Fruit fly (Drosophila melanogaster) whole organism, larva: ENCODE measurements around the gene Mip.

Experiments used
- noc ChIP-seq: fragments of 200-800 bp; sonication (Bioruptor generic); optimal IDR thresholded peaks from 3 replicates; lab custom pipeline; 2019; ENCODE audit warnings: missing biosample characterization, mild to moderate bottlenecking, missing genetic modification characterization, moderate library complexity

Gene Mip

DNA sequence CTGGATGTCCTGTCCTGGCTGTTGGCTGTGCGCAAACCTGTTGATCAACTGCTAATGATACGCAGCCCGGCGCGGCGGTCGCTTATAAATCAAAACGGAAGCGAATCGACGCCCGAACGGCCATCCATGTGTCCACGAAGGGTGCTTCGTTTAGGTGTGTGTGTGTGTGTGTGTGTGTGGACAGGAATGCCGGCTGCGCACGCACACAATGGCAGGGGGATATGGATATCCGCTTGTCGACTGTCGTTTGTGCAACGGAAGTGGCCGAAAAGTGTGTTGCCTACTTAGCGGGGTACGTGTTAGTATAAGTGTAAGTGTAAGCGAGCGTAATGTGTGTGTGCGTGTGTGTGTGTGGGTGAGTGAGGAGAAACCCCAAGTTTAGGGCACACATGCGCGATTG is at the start of gene Mip:
TSS of gene Mip (minus strand) at position 63 of the 400 bp plus-strand sequence.
- no peak for TF ChIP-seq noc (tag; lab: Kevin White, UChicago)

- TF ChIP-seq noc (tag; lab: Kevin White, UChicago), result no peak
Observed at dm6 chr3L:17399014-17399413, 49.5 kb upstream of the Mip start.

- no peak for TF ChIP-seq noc (tag; lab: Kevin White, UChicago)
Observed at dm6 chr3L:17394435-17395017, 45.1 kb upstream of the Mip start.

DNA sequence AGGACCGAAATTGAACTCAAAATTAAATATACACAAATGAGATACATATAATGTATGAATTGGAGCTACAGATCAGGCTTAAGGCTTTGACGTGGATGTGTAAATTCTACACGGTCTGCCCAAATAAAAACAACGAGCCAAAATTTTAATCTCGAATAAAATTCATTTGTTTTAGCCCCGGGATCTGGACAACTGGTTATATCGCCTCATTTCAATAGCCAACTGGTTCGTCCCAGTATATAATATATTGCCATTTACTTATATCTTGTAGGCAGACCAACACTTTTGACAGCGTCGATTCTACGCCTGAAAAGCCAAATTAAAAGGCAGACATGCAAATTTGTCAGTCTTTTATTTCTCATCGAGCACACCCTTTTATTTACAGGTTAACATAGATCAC is 43.6 kb upstream of the Mip start:
- no peak for TF ChIP-seq noc (tag; lab: Kevin White, UChicago)

DNA sequence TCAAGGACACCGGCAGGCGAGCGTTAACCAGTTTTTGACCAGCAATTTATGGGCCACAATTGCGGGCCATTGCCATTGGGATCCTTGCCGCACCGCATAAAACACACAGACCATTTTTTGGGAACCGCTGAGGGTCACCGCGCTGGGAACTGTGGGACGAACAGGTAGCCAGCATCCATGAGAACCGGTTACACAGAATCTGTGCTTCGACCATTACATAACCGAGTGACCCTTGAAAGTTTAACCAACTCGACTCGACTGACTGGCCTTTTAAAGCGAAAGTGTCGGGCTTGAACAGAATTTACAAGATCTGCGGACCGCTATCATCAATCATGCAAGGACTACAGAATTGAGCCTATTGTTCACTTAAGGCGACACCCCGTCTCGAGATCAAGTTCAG is 42.9 kb upstream of the Mip start:
- no peak for TF ChIP-seq noc (tag; lab: Kevin White, UChicago)

DNA sequence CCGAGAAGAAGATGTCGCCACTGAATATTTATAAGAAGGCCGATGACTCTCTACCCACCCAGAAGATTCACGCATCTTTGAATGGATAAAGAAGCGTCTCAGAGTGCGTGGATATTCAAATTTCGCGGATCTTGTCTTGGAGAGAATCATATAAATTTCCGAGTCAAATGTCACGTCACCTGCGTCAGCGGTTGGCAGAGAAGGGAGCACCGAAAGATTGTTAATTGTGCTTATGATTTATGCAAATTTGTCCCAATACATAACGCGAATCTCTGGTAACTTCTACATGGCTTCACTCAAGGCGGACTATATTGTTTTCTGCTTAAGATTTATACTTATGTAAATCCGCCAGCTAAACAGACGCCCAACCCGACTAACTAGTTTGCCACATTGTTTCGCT is 41.7 kb upstream of the Mip start:
- no peak for TF ChIP-seq noc (tag; lab: Kevin White, UChicago)

DNA sequence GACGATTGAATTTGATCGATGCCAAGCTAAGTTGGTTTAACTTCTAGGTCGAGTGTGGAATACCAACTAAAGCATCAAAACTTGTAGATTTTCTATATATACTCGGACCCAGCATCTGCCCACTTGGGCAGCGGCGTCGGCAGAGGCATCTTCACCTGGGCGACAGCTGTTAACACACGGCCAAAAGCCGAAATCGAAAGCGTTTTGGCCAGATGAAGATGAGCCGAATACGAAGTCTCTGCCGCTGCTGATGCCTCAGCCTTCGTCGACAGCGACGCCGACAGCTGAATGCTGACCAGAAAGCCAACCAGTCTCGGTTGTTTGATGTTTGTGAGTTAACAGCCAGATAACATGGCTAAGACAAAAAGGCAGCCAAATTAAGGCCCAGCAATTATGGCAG is 39.4 kb upstream of the Mip start, which contains the start of gene CG13731:
TSS of gene CG13731 (minus strand) at position 62 of the 400 bp plus-strand sequence.
- TF ChIP-seq noc (tag; lab: Kevin White, UChicago), result no peak

- no peak for TF ChIP-seq noc (tag; lab: Kevin White, UChicago)
Observed at dm6 chr3L:17386612-17387382, 37.3 kb upstream of the Mip start.

DNA sequence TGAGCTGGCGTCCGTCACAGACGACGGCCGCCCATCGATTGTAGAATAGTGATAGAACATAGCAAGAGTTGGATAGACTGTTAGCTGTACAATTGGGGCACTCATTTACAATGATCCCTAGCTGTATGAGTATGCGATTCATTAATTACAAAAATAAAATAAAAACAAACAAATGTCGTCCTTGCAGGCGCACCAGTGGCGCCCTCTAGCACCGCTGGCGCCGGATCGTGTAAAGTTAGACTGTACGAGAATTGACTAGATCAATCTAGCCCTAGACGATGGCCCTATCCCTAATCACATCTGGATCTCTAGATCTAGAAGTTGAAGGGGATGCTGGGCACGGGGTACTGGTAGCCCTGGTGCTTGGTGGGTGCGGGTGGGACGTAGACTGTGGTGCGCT is 34.2 kb upstream of the Mip start:
- no peak for TF ChIP-seq noc (tag; lab: Kevin White, UChicago)

DNA sequence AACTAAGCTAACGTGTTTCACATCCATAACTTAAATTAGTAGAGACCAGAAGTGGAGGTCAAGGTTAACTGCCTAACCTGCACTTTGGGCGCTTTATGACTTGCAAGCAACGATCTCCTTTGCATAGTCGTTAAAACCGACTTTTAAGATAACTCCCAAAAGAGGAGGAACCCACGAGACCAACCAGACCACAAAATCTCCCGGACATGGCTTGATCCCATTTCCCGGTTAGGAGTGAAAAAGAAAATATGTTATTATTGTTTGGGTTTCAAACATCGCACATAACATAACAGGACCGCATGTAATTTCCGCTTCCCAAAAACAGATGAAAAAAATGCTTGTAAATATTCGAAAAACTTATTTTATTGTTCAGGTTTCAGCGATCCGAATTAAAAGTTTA is 33.8 kb upstream of the Mip start:
- TF ChIP-seq noc (tag; lab: Kevin White, UChicago), result no peak

DNA sequence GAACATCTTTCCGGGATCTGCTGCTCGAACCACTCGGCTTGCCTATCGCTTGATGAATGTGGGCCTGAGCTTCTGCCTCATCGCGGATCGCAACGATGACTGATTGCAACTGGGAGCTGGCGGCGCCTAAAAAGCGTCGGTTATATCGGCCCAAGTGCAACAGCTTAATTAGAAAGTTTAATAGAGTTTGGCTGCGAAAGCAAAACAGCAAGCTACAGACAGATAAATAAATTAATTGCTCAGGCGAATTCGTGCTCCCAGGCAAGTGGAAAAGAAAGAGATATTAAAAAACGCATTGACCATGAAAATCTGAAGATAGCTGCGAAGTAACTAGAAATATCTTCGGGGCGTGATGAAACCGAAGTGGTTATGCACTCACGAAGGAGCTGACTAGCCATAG is 33.2 kb upstream of the Mip start, which contains the start of gene CG13728:
TSS of gene CG13728 (minus strand) at position 101 of the 400 bp plus-strand sequence.
- TF ChIP-seq noc (tag; lab: Kevin White, UChicago), result no peak

DNA sequence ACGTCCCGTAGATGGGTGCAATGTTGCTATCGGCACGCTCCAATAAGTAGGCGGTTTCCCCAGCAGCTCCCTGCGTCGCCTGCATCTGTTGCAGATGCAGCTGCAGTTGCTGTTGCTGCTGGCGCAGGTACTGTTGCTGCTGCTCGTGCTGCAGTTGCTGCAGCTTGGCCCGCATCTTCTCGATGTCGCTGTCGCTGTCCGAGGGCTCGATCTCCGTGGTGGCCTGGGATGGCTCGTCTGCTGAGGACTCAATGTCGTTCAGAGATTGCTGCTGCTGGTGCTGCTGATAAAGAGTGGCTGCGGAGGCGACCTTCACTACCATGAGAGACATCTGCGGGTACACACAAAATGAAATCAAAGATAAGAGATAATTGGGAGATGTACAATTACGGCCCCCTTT is 32.5 kb upstream of the Mip start:
- TF ChIP-seq noc (tag; lab: Kevin White, UChicago), result no peak

dm6 chr3L:17379311-17379710 is 29.8 kb upstream of the Mip start, which contains the start of gene Cad74A:
Gene Cad74A, minus strand, starts transcription at chr3L:17379530.
- TF ChIP-seq noc (tag; lab: Kevin White, UChicago), result no peak

dm6 chr3L:17374956-17375621 is 25.6 kb upstream of the Mip start:
- no peak for TF ChIP-seq noc (tag; lab: Kevin White, UChicago)

dm6 chr3L:17366936-17367335 is 17.5 kb upstream of the Mip start:
- no peak for TF ChIP-seq noc (tag; lab: Kevin White, UChicago)

dm6 chr3L:17364023-17364422 is 14.6 kb upstream of the Mip start:
- TF ChIP-seq noc (tag; lab: Kevin White, UChicago), result no peak
